Worm (Caenorhabditis elegans): ENCODE results near the gene phf-5.

Gene phf-5

ce11 chrIII:2362648-2363047 is 19.3 kb downstream of the phf-5 start, which contains the start of gene srd-69:
Gene srd-69 (plus strand): TSS chrIII:2362948.
- TF ChIP-seq tra-4 (tag; optimal IDR thresholded peaks at IDR 0.05) = no peak
- no peak for TF ChIP-seq ceh-36 (tag; optimal IDR thresholded peaks at IDR 0.05)

ce11 chrIII:2368424-2368823 is 25.1 kb downstream of the phf-5 start, which contains the start of gene H04J21.4:
Gene H04J21.4 (minus strand): TSS chrIII:2368524.
- TF ChIP-seq hnd-1 (tag; optimal IDR thresholded peaks at IDR 0.05) (no peak), sea-1 (GFP tag; conservative IDR thresholded peaks at IDR 0.05) (no peak), tbx-11 (GFP tag; IDR thresholded peaks at IDR 0.05) (no peak)

- TF ChIP-seq pes-1 (GFP tag; IDR thresholded peaks at IDR 0.05) = no peak
- TF ChIP-seq hnd-1 (tag; optimal IDR thresholded peaks at IDR 0.05) = no peak
- TF ChIP-seq ceh-13 (GFP tag; optimal IDR thresholded peaks at IDR 0.05) = no peak
- no peak for TF ChIP-seq flt-1 (GFP tag; IDR thresholded peaks at IDR 0.05)
- TF ChIP-seq F13C5.2 (tag; optimal IDR thresholded peaks at IDR 0.05) = no peak
- no peak for TF ChIP-seq ets-7 (tag; optimal IDR thresholded peaks at IDR 0.05)
Observed at ce11 chrIII:2371864-2372263, 28.5 kb downstream of the phf-5 start, which contains the start of gene H04J21.1. Gene H04J21.1 (minus strand): TSS chrIII:2371964.

DNA sequence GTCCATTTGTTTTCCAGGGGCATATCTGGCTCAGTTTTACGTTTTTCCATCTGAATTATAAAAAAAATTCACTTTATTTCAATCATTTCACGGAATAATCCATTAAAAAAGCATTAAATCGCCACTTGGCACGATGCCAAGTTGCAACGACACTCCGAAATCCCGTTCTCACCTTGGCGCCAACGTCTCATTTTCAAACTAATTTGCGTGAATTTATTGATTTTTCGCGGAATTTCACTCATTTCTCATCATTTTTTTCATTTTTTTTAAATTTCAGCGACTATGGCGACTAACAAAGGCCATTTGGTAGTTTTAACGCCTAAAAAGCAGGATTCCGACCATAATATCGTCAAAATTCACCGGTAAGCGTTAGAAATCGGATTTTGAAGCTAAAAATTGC is 32.5 kb downstream of the phf-5 start, which contains the start of gene H14E04.2:
H14E04.2 (plus strand) TSS at position 276 of the 400 bp plus-strand sequence.
- TF ChIP-seq ceh-36 (tag; optimal IDR thresholded peaks at IDR 0.05) = no peak
- no peak for TF ChIP-seq tbx-37 (GFP tag; conservative IDR thresholded peaks at IDR 0.05)
- TF ChIP-seq ama-1 (optimal IDR thresholded peaks at IDR 0.05) = no peak
- TF ChIP-seq ets-7 (tag; optimal IDR thresholded peaks at IDR 0.05) = no peak
- no peak for TF ChIP-seq flt-1 (GFP tag; IDR thresholded peaks at IDR 0.05)
- TF ChIP-seq B0310.2 (tag; optimal IDR thresholded peaks at IDR 0.05) = no peak
- TF ChIP-seq scrt-1 (GFP tag; IDR thresholded peaks at IDR 0.05) = no peak
- TF ChIP-seq sea-1 (GFP tag; conservative IDR thresholded peaks at IDR 0.05) = no peak
- TF ChIP-seq ceh-13 (GFP tag; optimal IDR thresholded peaks at IDR 0.05) = no peak
- TF ChIP-seq aly-1 (tag; optimal IDR thresholded peaks at IDR 0.05) = no peak
- no peak for TF ChIP-seq hmg-4 (GFP tag; optimal IDR thresholded peaks at IDR 0.05)
- no peak for TF ChIP-seq tbx-11 (GFP tag; IDR thresholded peaks at IDR 0.05)
- no peak for TF ChIP-seq hnd-1 (tag; optimal IDR thresholded peaks at IDR 0.05)
- no peak for TF ChIP-seq hmbx-1 (tag; optimal IDR thresholded peaks at IDR 0.05)
- no peak for TF ChIP-seq F13C5.2 (tag; optimal IDR thresholded peaks at IDR 0.05)
- TF ChIP-seq tra-4 (tag; optimal IDR thresholded peaks at IDR 0.05) = no peak
- TF ChIP-seq pes-1 (GFP tag; IDR thresholded peaks at IDR 0.05) = no peak

DNA sequence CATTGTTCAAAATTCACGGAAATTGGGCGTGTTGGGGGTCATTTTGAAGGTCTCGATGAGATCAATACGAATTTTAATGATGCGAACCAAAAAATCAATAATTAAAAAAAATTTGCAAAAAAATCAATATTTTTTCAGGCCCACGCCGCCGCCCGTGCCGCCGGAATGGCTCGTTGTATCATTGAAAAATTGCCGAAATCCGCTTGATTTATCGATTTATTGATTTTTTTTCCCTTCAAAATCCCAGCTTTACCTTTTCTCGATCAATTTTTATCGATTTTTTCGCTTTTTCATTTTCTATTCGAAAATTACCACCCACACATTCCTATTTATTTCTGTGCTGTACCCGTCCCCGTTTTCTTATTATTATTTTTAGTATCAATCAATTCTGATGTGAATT is 41.0 kb downstream of the phf-5 start:
- TF ChIP-seq hnd-1 (tag; optimal IDR thresholded peaks at IDR 0.05) (no peak), tbx-11 (GFP tag; IDR thresholded peaks at IDR 0.05) (no peak), ama-1 (optimal IDR thresholded peaks at IDR 0.05) (no peak), pes-1 (GFP tag; IDR thresholded peaks at IDR 0.05) (no peak), ceh-13 (GFP tag; optimal IDR thresholded peaks at IDR 0.05) (no peak)

ce11 chrIII:2386483-2386882 is 43.1 kb downstream of the phf-5 start, which contains the start of gene H14E04.3:
Gene H14E04.3 (minus strand): TSS chrIII:2386583.
- TF ChIP-seq hnd-1 (tag; optimal IDR thresholded peaks at IDR 0.05) = no peak
- no peak for TF ChIP-seq ceh-13 (GFP tag; optimal IDR thresholded peaks at IDR 0.05)
- no peak for TF ChIP-seq scrt-1 (GFP tag; IDR thresholded peaks at IDR 0.05)
- no peak for TF ChIP-seq hmbx-1 (tag; optimal IDR thresholded peaks at IDR 0.05)
- no peak for TF ChIP-seq sea-1 (GFP tag; conservative IDR thresholded peaks at IDR 0.05)
- TF ChIP-seq F13C5.2 (tag; optimal IDR thresholded peaks at IDR 0.05) = no peak
- TF ChIP-seq tra-4 (tag; optimal IDR thresholded peaks at IDR 0.05) = no peak
- TF ChIP-seq ama-1 (optimal IDR thresholded peaks at IDR 0.05) = no peak
- TF ChIP-seq ceh-36 (tag; optimal IDR thresholded peaks at IDR 0.05) = no peak
- TF ChIP-seq hmg-4 (GFP tag; optimal IDR thresholded peaks at IDR 0.05) = no peak
- no peak for TF ChIP-seq tbx-11 (GFP tag; IDR thresholded peaks at IDR 0.05)
- no peak for TF ChIP-seq tbx-37 (GFP tag; conservative IDR thresholded peaks at IDR 0.05)
- no peak for TF ChIP-seq flt-1 (GFP tag; IDR thresholded peaks at IDR 0.05)
- TF ChIP-seq aly-1 (tag; optimal IDR thresholded peaks at IDR 0.05) = no peak
- no peak for TF ChIP-seq ets-7 (tag; optimal IDR thresholded peaks at IDR 0.05)
- no peak for TF ChIP-seq pes-1 (GFP tag; IDR thresholded peaks at IDR 0.05)

DNA sequence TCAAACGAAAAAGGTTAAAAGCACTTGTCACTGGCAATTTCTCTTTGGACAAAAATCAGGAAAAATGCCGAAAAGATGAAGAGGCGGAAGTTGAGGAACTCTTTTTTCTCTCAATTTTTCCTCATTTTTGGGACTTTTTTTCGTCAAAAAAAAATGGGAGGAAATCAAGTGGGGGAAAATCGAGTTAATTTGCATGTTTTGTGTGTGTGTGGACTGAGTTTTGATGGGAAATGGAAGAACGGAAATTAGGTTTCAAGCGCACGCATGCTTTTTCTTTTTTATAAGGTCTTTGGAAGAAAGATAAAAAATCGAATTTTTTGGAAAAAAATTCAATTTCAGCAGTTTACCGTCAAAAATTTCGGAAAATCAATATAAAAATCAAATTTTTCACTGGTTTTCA is 48.3 kb downstream of the phf-5 start:
- TF ChIP-seq scrt-1 (GFP tag; IDR thresholded peaks at IDR 0.05) = no peak
- no peak for TF ChIP-seq F13C5.2 (tag; optimal IDR thresholded peaks at IDR 0.05)
- TF ChIP-seq ama-1 (optimal IDR thresholded peaks at IDR 0.05) = no peak
- no peak for TF ChIP-seq ceh-36 (tag; optimal IDR thresholded peaks at IDR 0.05)
- TF ChIP-seq tra-4 (tag; optimal IDR thresholded peaks at IDR 0.05) = no peak
- TF ChIP-seq ceh-13 (GFP tag; optimal IDR thresholded peaks at IDR 0.05) = no peak
- TF ChIP-seq hnd-1 (tag; optimal IDR thresholded peaks at IDR 0.05) = no peak
- TF ChIP-seq aly-1 (tag; optimal IDR thresholded peaks at IDR 0.05) = no peak
- TF ChIP-seq ets-7 (tag; optimal IDR thresholded peaks at IDR 0.05) = no peak
- TF ChIP-seq hmg-4 (GFP tag; optimal IDR thresholded peaks at IDR 0.05) = no peak
- no peak for TF ChIP-seq hmbx-1 (tag; optimal IDR thresholded peaks at IDR 0.05)
- no peak for TF ChIP-seq tbx-11 (GFP tag; IDR thresholded peaks at IDR 0.05)
- TF ChIP-seq tbx-37 (GFP tag; conservative IDR thresholded peaks at IDR 0.05) = no peak
- no peak for TF ChIP-seq flt-1 (GFP tag; IDR thresholded peaks at IDR 0.05)
- TF ChIP-seq sea-1 (GFP tag; conservative IDR thresholded peaks at IDR 0.05) = no peak
- TF ChIP-seq pes-1 (GFP tag; IDR thresholded peaks at IDR 0.05) = no peak

DNA sequence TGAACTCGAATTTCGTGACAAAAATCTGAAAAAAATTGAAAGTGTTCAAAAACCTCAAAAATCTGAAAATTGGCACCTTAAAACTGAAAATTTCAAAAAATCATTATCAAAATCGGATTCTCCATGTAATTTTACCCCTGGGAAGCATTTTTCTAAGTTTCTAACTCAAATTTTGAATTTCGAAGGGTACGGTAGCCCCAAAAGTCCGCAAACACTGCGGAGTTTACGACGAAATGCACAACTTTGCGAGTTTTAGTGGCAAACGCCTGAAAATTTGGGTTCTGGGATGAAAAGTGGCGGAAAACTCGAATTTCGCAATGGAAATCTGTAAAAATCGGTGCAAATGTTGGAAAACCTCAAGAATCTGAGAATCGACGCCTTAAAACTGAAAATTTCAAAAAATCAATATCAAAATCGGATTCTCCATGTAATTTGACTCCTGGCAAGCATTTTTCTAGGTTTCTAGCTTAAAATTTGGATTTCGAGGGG is 50.3 kb downstream of the phf-5 start:
- TF ChIP-seq hmg-4 (GFP tag; optimal IDR thresholded peaks at IDR 0.05) = no peak
- no peak for TF ChIP-seq pes-1 (GFP tag; IDR thresholded peaks at IDR 0.05)
- TF ChIP-seq aly-1 (tag; optimal IDR thresholded peaks at IDR 0.05) = no peak
- TF ChIP-seq tra-4 (tag; optimal IDR thresholded peaks at IDR 0.05) = no peak
- no peak for TF ChIP-seq hnd-1 (tag; optimal IDR thresholded peaks at IDR 0.05)
- no peak for TF ChIP-seq tbx-11 (GFP tag; IDR thresholded peaks at IDR 0.05)
- TF ChIP-seq B0310.2 (tag; optimal IDR thresholded peaks at IDR 0.05) = no peak
- no peak for TF ChIP-seq ets-7 (tag; optimal IDR thresholded peaks at IDR 0.05)
- TF ChIP-seq F13C5.2 (tag; optimal IDR thresholded peaks at IDR 0.05) = no peak
- TF ChIP-seq tbx-37 (GFP tag; conservative IDR thresholded peaks at IDR 0.05) = no peak
- no peak for TF ChIP-seq ama-1 (optimal IDR thresholded peaks at IDR 0.05)
- TF ChIP-seq ceh-36 (tag; optimal IDR thresholded peaks at IDR 0.05) = no peak
- TF ChIP-seq scrt-1 (GFP tag; IDR thresholded peaks at IDR 0.05) = no peak
- TF ChIP-seq ceh-13 (GFP tag; optimal IDR thresholded peaks at IDR 0.05) = no peak
- TF ChIP-seq hmbx-1 (tag; optimal IDR thresholded peaks at IDR 0.05) = no peak

All from whole organism, early embryonic.